Worm (Caenorhabditis elegans): Measurements from ENCODE around the gene srbc-16.

DNA sequence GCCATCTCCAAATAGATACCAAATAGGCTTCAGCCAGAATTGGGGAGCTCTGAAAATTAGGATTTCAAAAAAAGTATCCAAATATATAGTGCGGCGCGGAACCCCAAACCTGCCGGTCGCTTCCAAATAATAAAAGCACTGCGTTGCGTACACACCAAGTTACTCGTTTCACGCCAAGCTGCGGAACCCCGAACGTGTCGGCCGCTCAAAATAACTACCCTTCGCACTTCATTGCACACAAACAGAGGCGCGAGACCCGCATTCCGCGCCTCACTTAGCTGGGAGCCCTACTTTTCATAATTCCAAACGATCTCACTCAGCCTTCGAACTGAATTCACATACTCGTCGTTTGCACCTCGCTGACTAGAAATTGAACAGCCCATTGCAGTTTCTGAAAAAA is 17.8 kb downstream of the srbc-16 start:
- TF ChIP-seq nhr-23 (tag; optimal IDR thresholded peaks at IDR 0.05) (no peak), lin-15B (tag; optimal IDR thresholded peaks at IDR 0.05) (no peak), nhr-76 (tag; optimal IDR thresholded peaks at IDR 0.05) (no peak), ztf-11 (tag; optimal IDR thresholded peaks at IDR 0.05) (no peak), mdl-1 (tag; optimal IDR thresholded peaks at IDR 0.05) (no peak), snpc-4 (tag; optimal IDR thresholded peaks at IDR 0.05) (no peak), ztf-4 (tag; optimal IDR thresholded peaks at IDR 0.05) (no peak), egl-27 (tag; optimal IDR thresholded peaks at IDR 0.05) (no peak)

Measured in whole organism, L3 larva.